Worm (Caenorhabditis elegans) whole organism, L3 larva: ENCODE results near the gene srx-96.

Experiments used
- nhr-77 ChIP-seq: fragments of 150-350 bp; optimal IDR thresholded peaks from 2 replicates; lab custom pipeline; 2014; ENCODE audit warnings: missing biosample characterization, missing genetic modification characterization
- unc-39 ChIP-seq: sonication (generic microtip); optimal IDR thresholded peaks from 4 replicates; lab custom pipeline; 2017; ENCODE audit warnings: missing biosample characterization, missing genetic modification characterization

ce11 chrV:13665089-13665488 lies 46.1 kb upstream of the srx-96 start, which contains the start of gene rde-12:
- TF ChIP-seq unc-39 (tag; lab: Kevin White, UChicago) (no peak), nhr-77 (tag; lab: Kevin White, UChicago) (no peak)
